Worm (Caenorhabditis elegans): ENCODE measurements around the gene R07E5.19.
A peak's percentile ranks its signal among the peaks of the same experiment; 100 is the strongest.

The R07E5.19 gene

ce11 chrIII:4428797-4429196, 10.9 kb upstream of the R07E5.19 start:
- no peak for TF ChIP-seq egl-27 (tag; optimal IDR thresholded peaks at IDR 0.05)
- TF ChIP-seq efl-1 (optimal IDR thresholded peaks at IDR 0.05) = peak in 1 of 2 experiments; percentile 10
- TF ChIP-seq efl-1 (GFP tag; optimal IDR thresholded peaks at IDR 0.05 in 1 of 2) = peak in 1 of 2 experiments; percentile 63
- TF ChIP-seq rnt-1 (tag; optimal IDR thresholded peaks at IDR 0.05) = peak; percentile 28
- TF ChIP-seq lin-35 (GFP tag; optimal IDR thresholded peaks at IDR 0.05) = peak in 1 of 2 experiments; percentile 13
- TF ChIP-seq snpc-4 (tag; optimal IDR thresholded peaks at IDR 0.05) = peak; percentile 22
- no peak for TF ChIP-seq sptf-1 (tag; optimal IDR thresholded peaks at IDR 0.05)

- TF ChIP-seq unc-86 (tag; optimal IDR thresholded peaks at IDR 0.05) (peak; percentile 6), isw-1 (GFP tag; IDR thresholded peaks at IDR 0.05) (0 out of 2 replicates have a peak, but pooled peaks have one; percentile 14), rnt-1 (tag; optimal IDR thresholded peaks at IDR 0.05) (peak; percentile 38), irx-1 (tag; optimal IDR thresholded peaks at IDR 0.05) (peak; percentile 19), dsc-1 (tag; optimal IDR thresholded peaks at IDR 0.05) (peak; percentile 43), grh-1 (GFP tag; IDR thresholded peaks at IDR 0.05) (peak; percentile 40; the same call in 1 of the 2 replicates), swsn-7 (tag; optimal IDR thresholded peaks at IDR 0.05) (peak; percentile 45), ceh-88 (GFP tag; IDR thresholded peaks at IDR 0.05) (peak; percentile 35; the same call in 1 of the 2 replicates), fkh-8 (tag; optimal IDR thresholded peaks at IDR 0.05) (peak; percentile 3), nhr-71 (tag; optimal IDR thresholded peaks at IDR 0.05) (peak; percentile 41), nhr-19 (GFP tag; conservative IDR thresholded peaks at IDR 0.05) (peak; percentile 86), elt-2 (tag; optimal IDR thresholded peaks at IDR 0.05) (peak; percentile 6), xbp-1 (tag; optimal IDR thresholded peaks at IDR 0.05) (peak; percentile 9), zip-4 (GFP tag; optimal IDR thresholded peaks at IDR 0.05) (peak; percentile 29), nhr-90 (tag; optimal IDR thresholded peaks at IDR 0.05; ENCODE audit: poor library complexity) (peak; percentile 27), lsy-2 (tag; optimal IDR thresholded peaks at IDR 0.05) (peak in 1 of 2 experiments; percentile 21), snu-23 (GFP tag; optimal IDR thresholded peaks at IDR 0.05) (peak; percentile 23), lin-14 (GFP tag; optimal IDR thresholded peaks at IDR 0.05) (peak; percentile 26), mab-9 (GFP tag; IDR thresholded peaks at IDR 0.05) (peak; percentile 67), C16A3.4 (tag; optimal IDR thresholded peaks at IDR 0.05) (peak; percentile 6), efl-1 (optimal IDR thresholded peaks at IDR 0.05) (peak in 1 of 2 experiments; percentile 26), efl-1 (GFP tag; optimal IDR thresholded peaks at IDR 0.05 in 1 of 2) (peak in 1 of 2 experiments; percentile 88), nhr-47 (tag; optimal IDR thresholded peaks at IDR 0.05) (peak; percentile 63), snpc-4 (tag; optimal IDR thresholded peaks at IDR 0.05) (peak; percentile 96), dpl-1 (GFP tag; optimal IDR thresholded peaks at IDR 0.05) (peak in 1 of 3 experiments; percentile 30)
Observed at ce11 chrIII:4426711-4427218, 8.9 kb upstream of the R07E5.19 start.

ce11 chrIII:4419117-4419978, 1.5 kb upstream of the R07E5.19 start, which contains the start of the genes R07E5.7 and cku-80:
TSS of gene R07E5.7 (minus strand) at chrIII:4419167.
TSS of gene cku-80 (plus strand) at chrIII:4419848.
- TF ChIP-seq C04F5.9 (tag; optimal IDR thresholded peaks at IDR 0.05) (peak; percentile 31), sox-4 (tag; optimal IDR thresholded peaks at IDR 0.05) (peak; percentile 42), C16A3.4 (tag; optimal IDR thresholded peaks at IDR 0.05) (peak; percentile 70), ceh-82 (tag; optimal IDR thresholded peaks at IDR 0.05) (peak; percentile 6 to 68 (median 58)), sup-37 (GFP tag; optimal IDR thresholded peaks at IDR 0.05) (no peak), nhr-71 (tag; optimal IDR thresholded peaks at IDR 0.05) (peak; percentile 78), ceh-90 (tag; optimal IDR thresholded peaks at IDR 0.05) (no peak), lin-13 (GFP tag; optimal IDR thresholded peaks at IDR 0.05) (peak; percentile 51), lin-35 (GFP tag; optimal IDR thresholded peaks at IDR 0.05) (peak; percentile 84 to 95), mab-9 (GFP tag; IDR thresholded peaks at IDR 0.05) (no peak), lin-39 (tag; optimal IDR thresholded peaks at IDR 0.05) (no peak), nhr-90 (tag; optimal IDR thresholded peaks at IDR 0.05; ENCODE audit: poor library complexity) (peak; percentile 55), snu-23 (GFP tag; optimal IDR thresholded peaks at IDR 0.05) (peak; percentile 84), lin-14 (GFP tag; optimal IDR thresholded peaks at IDR 0.05) (no peak), ets-5 (GFP tag; IDR thresholded peaks at IDR 0.05) (no peak), F16B12.6 (tag; optimal IDR thresholded peaks at IDR 0.05) (peak; percentile 96), fkh-8 (tag; optimal IDR thresholded peaks at IDR 0.05) (peak; percentile 30), skn-1 (tag; optimal IDR thresholded peaks at IDR 0.05) (no peak), lir-3 (tag; optimal IDR thresholded peaks at IDR 0.05; ENCODE audit: poor library complexity) (no peak), zag-1 (tag; optimal IDR thresholded peaks at IDR 0.05) (no peak), ztf-11 (tag; optimal IDR thresholded peaks at IDR 0.05) (peak in 1 of 2 experiments; percentile 28), lsy-2 (tag; optimal IDR thresholded peaks at IDR 0.05) (peak; percentile 74 to 78), tbx-2 (tag; optimal IDR thresholded peaks at IDR 0.05) (peak; percentile 53), irx-1 (tag; optimal IDR thresholded peaks at IDR 0.05) (peak; percentile 42), elt-2 (tag; optimal IDR thresholded peaks at IDR 0.05) (peak; percentile 40), unc-130 (tag; optimal IDR thresholded peaks at IDR 0.05) (peak; percentile 56), mep-1 (tag; optimal IDR thresholded peaks at IDR 0.05) (peak; percentile 59)
